Fruit fly (Drosophila melanogaster) whole organism, embryonic: Measurements from ENCODE around the gene CG13390.

Source experiments
- CG10209 ChIP-seq: fragments of 200-800 bp; sonication (Bioruptor generic); optimal IDR thresholded peaks from 3 replicates; lab custom pipeline; 2017; ENCODE audit warnings: missing biosample characterization, mild to moderate bottlenecking, missing genetic modification characterization, missing genetic modification reagents
- CG12391 ChIP-seq: fragments of 200-800 bp; sonication (Bioruptor generic); optimal IDR thresholded peaks from 3 replicates; lab custom pipeline; 2018; ENCODE audit warnings: missing biosample characterization, mild to moderate bottlenecking, missing genetic modification characterization, moderate library complexity
- CG13775 ChIP-seq: fragments of 200-800 bp; sonication (Bioruptor generic); optimal IDR thresholded peaks from 3 replicates; lab custom pipeline; 2017; ENCODE audit warnings: missing biosample characterization, mild to moderate bottlenecking, missing genetic modification characterization
- CG14965 ChIP-seq: fragments of 200-800 bp; sonication (Bioruptor generic); optimal IDR thresholded peaks from 2 replicates; lab custom pipeline; 2016; ENCODE audit warnings: missing biosample characterization, missing genetic modification characterization, borderline replicate concordance
- CG17385 ChIP-seq: fragments of 200-800 bp; sonication (Bioruptor generic); optimal IDR thresholded peaks from 3 replicates; lab custom pipeline; 2018; ENCODE audit warnings: missing biosample characterization, mild to moderate bottlenecking, missing genetic modification characterization
- CG2712 ChIP-seq: fragments of 200-800 bp; optimal IDR thresholded peaks from 3 replicates; lab custom pipeline; 2019; ENCODE audit warnings: missing biosample characterization, mild to moderate bottlenecking, missing genetic modification characterization, moderate library complexity
- CG30403 ChIP-seq: fragments of 200-800 bp; sonication (Bioruptor generic); optimal IDR thresholded peaks from 3 replicates; lab custom pipeline; 2016; ENCODE audit warnings: missing biosample characterization, missing genetic modification characterization
- CG33557 ChIP-seq: fragments of 200-800 bp; sonication (Bioruptor generic); optimal IDR thresholded peaks from 2 replicates; lab custom pipeline; 2019; ENCODE audit warnings: missing biosample characterization, mild to moderate bottlenecking, missing genetic modification characterization, moderate library complexity
- CG43689 ChIP-seq: fragments of 200-800 bp; sonication (Bioruptor generic); IDR thresholded peaks from 2 replicates; pipeline ENCODE4 v1.3.6; 2022; ENCODE audit warnings: missing biosample characterization, missing genetic modification characterization
- CG6813 ChIP-seq: fragments of 200-800 bp; sonication (Bioruptor generic); optimal IDR thresholded peaks from 2 replicates; lab custom pipeline; 2017; ENCODE audit warnings: missing biosample characterization, missing genetic modification characterization, mild to moderate bottlenecking, moderate library complexity, missing genetic modification reagents
- CG7928 ChIP-seq: fragments of 200-800 bp; sonication (Bioruptor generic); optimal IDR thresholded peaks from 2 replicates; lab custom pipeline; 2017; ENCODE audit warnings: missing biosample characterization, mild to moderate bottlenecking, missing genetic modification characterization
- CG7987 ChIP-seq: fragments of 200-800 bp; sonication (Bioruptor generic); optimal IDR thresholded peaks from 2 replicates; lab custom pipeline; 2018; ENCODE audit warnings: missing biosample characterization, mild to moderate bottlenecking, missing genetic modification characterization, moderate library complexity
- CG8359 ChIP-seq: fragments of 200-800 bp; sonication (Bioruptor generic); optimal IDR thresholded peaks from 2 replicates; lab custom pipeline; 2017; ENCODE audit warnings: missing biosample characterization, mild to moderate bottlenecking, missing genetic modification characterization, borderline replicate concordance
- CG8924 ChIP-seq: fragments of 200-800 bp; optimal IDR thresholded peaks from 3 replicates; lab custom pipeline; 2019; ENCODE audit warnings: missing biosample characterization, mild to moderate bottlenecking, missing genetic modification characterization, moderate library complexity
- CTCF ChIP-seq: fragments of 200-800 bp; sonication (Bioruptor generic); optimal IDR thresholded peaks from 2 replicates; lab custom pipeline; 2017; ENCODE audit warnings: missing biosample characterization, mild to moderate bottlenecking, missing genetic modification characterization, moderate library complexity
- Dad ChIP-seq: fragments of 200-800 bp; sonication (Bioruptor generic); optimal IDR thresholded peaks from 3 replicates; lab custom pipeline; 2016; ENCODE audit warnings: missing biosample characterization, missing genetic modification characterization
- Dip2 ChIP-seq: fragments of 200-800 bp; sonication (Bioruptor generic); IDR thresholded peaks from 2 replicates; pipeline ENCODE4 v1.3.6; 2022; ENCODE audit warnings: missing biosample characterization, missing genetic modification characterization
- Doc2 ChIP-seq: fragments of 200-800 bp; sonication (Bioruptor generic); IDR thresholded peaks from 2 replicates; pipeline ENCODE4 v1.3.6; 2022; ENCODE audit warnings: missing biosample characterization, missing genetic modification characterization
- E2f2 ChIP-seq: fragments of 200-800 bp; sonication (Bioruptor generic); IDR thresholded peaks from 2 replicates; pipeline ENCODE4 v1.3.6; 2022; ENCODE audit warnings: missing biosample characterization, missing genetic modification characterization
- Mad ChIP-seq: fragments of 200-800 bp; sonication (Bioruptor generic); optimal IDR thresholded peaks from 2 replicates; lab custom pipeline; 2016; ENCODE audit warnings: missing biosample characterization, missing genetic modification characterization
- Meics ChIP-seq: fragments of 200-800 bp; sonication (Bioruptor generic); optimal IDR thresholded peaks from 2 replicates; lab custom pipeline; 2017; ENCODE audit warnings: missing biosample characterization, mild to moderate bottlenecking, missing genetic modification characterization
- YL-1 ChIP-seq: fragments of 200-800 bp; sonication (Bioruptor generic); optimal IDR thresholded peaks from 3 replicates; lab custom pipeline; 2017; ENCODE audit warnings: missing biosample characterization, mild to moderate bottlenecking, missing genetic modification characterization
- al ChIP-seq: fragments of 200-800 bp; sonication (Bioruptor generic); IDR thresholded peaks from 2 replicates; pipeline ENCODE4 v1.3.6; 2022; ENCODE audit warnings: missing biosample characterization, missing genetic modification characterization
- chn ChIP-seq: fragments of 200-800 bp; sonication (Bioruptor generic); optimal IDR thresholded peaks from 2 replicates; lab custom pipeline; 2016; ENCODE audit warnings: missing biosample characterization, missing genetic modification characterization
- danr ChIP-seq: fragments of 200-800 bp; sonication (Bioruptor generic); IDR thresholded peaks from 2 replicates; pipeline ENCODE4 v1.3.6; 2022; ENCODE audit warnings: missing biosample characterization, missing genetic modification characterization
- dmrt99B ChIP-seq: fragments of 200-800 bp; sonication (Bioruptor generic); optimal IDR thresholded peaks from 2 replicates; lab custom pipeline; 2018; ENCODE audit warnings: missing biosample characterization, mild to moderate bottlenecking, missing genetic modification characterization, moderate library complexity
- jing ChIP-seq: fragments of 200-800 bp; sonication (Bioruptor generic); optimal IDR thresholded peaks from 2 replicates; lab custom pipeline; 2018; ENCODE audit warnings: missing biosample characterization, mild to moderate bottlenecking, missing genetic modification characterization
- maf-S ChIP-seq: fragments of 200-800 bp; sonication (Bioruptor generic); optimal IDR thresholded peaks from 2 replicates; lab custom pipeline; 2016; ENCODE audit warnings: missing biosample characterization, missing genetic modification characterization
- nmo ChIP-seq: fragments of 200-800 bp; sonication (Bioruptor generic); optimal IDR thresholded peaks from 2 replicates; lab custom pipeline; 2018; ENCODE audit warnings: missing biosample characterization, mild to moderate bottlenecking, missing genetic modification characterization, moderate library complexity
- pb ChIP-seq: fragments of 200-800 bp; sonication (Bioruptor generic); optimal IDR thresholded peaks from 3 replicates; lab custom pipeline; 2016; ENCODE audit warnings: missing biosample characterization, missing genetic modification characterization
- pho ChIP-seq: fragments of 200-800 bp; sonication (Bioruptor generic); optimal IDR thresholded peaks from 2 replicates; lab custom pipeline; 2016; ENCODE audit warnings: missing biosample characterization, missing genetic modification characterization
- pros ChIP-seq: fragments of 200-800 bp; sonication (Bioruptor generic); optimal IDR thresholded peaks from 3 replicates; lab custom pipeline; 2019; ENCODE audit warnings: missing biosample characterization, mild to moderate bottlenecking, missing genetic modification characterization, moderate library complexity
- psq ChIP-seq: fragments of 200-800 bp; sonication (Bioruptor generic); optimal IDR thresholded peaks from 2 replicates; lab custom pipeline; 2017; ENCODE audit warnings: missing biosample characterization, missing genetic modification characterization
- ranshi ChIP-seq: fragments of 200-800 bp; sonication (Bioruptor generic); IDR thresholded peaks from 2 replicates; pipeline ENCODE4 v1.3.6; 2022; ENCODE audit warnings: missing biosample characterization, missing genetic modification characterization
- salm ChIP-seq: fragments of 200-800 bp; sonication (Bioruptor generic); optimal IDR thresholded peaks from 2 replicates; lab custom pipeline; 2018; ENCODE audit warnings: missing biosample characterization, mild to moderate bottlenecking, missing genetic modification characterization
- sisA ChIP-seq: fragments of 200-800 bp; sonication (Bioruptor generic); IDR thresholded peaks from 2 replicates; pipeline ENCODE4 v1.3.6; 2022; ENCODE audit warnings: missing biosample characterization, missing genetic modification characterization
- slbo ChIP-seq: fragments of 200-800 bp; sonication (Bioruptor generic); IDR thresholded peaks from 2 replicates; pipeline ENCODE4 v1.3.6; 2022; ENCODE audit warnings: missing biosample characterization, missing genetic modification characterization
- stwl ChIP-seq: fragments of 200-800 bp; sonication (Bioruptor generic); optimal IDR thresholded peaks from 3 replicates; lab custom pipeline; 2018; ENCODE audit warnings: missing biosample characterization, mild to moderate bottlenecking, missing genetic modification characterization, moderate library complexity
- unpg ChIP-seq: fragments of 200-800 bp; sonication (Bioruptor generic); optimal IDR thresholded peaks from 3 replicates; lab custom pipeline; 2018; ENCODE audit warnings: missing biosample characterization, mild to moderate bottlenecking, missing genetic modification characterization, moderate library complexity
- zen ChIP-seq: fragments of 200-800 bp; sonication (Bioruptor generic); optimal IDR thresholded peaks from 3 replicates; lab custom pipeline; 2018; ENCODE audit warnings: missing biosample characterization, mild to moderate bottlenecking, missing genetic modification characterization, moderate library complexity
- zen2 ChIP-seq: fragments of 200-800 bp; sonication (Bioruptor generic); IDR thresholded peaks from 3 replicates; pipeline ENCODE4 v1.3.6; 2022; ENCODE audit warnings: missing biosample characterization, missing genetic modification characterization; ENCODE audit not compliant: partially characterized antibody

Gene CG13390

DNA sequence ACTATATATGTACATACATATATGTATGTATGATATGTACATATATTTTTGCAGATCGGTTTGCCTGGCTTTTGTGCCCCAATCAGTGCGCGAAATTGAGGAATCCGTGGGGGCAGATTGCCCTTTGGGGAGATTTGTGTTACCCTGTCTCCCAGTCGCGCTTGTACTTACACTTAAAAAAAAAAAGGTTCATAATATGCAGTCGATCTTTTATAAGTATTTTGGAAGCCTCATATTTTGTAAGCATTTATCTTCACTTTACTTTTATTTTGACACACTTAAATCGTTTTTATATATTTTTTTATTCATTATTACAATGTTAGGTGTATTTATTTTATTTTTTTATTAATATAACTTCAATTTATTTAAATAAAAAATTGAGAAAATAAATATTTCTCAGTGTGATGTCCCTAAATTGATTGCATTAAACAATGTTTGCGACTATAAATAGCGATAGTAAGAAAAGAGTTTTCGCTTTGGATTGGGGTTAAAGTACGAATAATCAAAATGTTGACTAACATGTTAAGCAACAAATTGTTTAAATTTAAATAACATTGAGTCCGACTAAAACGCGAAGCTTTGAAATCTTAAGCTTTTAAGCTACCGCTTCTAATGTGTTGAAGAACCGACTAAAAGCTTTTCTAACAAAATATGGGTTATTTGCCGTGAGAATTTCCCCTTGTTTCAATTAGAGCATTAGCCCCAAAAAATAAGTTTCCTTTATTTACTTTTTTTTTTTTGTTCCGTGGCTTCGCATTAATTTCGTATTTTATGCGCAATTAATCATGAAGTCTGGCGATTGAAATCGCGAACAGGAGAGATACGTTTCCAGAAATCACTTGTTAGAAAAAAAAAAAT lies 50.0 kb downstream of the CG13390 start (continued):
- TF ChIP-seq CG13775 (GFP tag; lab: Kevin White, UChicago): no peak
- TF ChIP-seq psq: no peak
- TF ChIP-seq sisA (GFP tag; lab: Robert Waterston, UW): no peak
- peak; percentile 25 for TF ChIP-seq CG30403 (GFP tag; lab: Kevin White, UChicago)
- TF ChIP-seq dmrt99B: peak; percentile 50
- no peak for TF ChIP-seq pros (GFP tag; lab: Kevin White, UChicago)
- peak; percentile 40 for TF ChIP-seq CG2712 (tag; lab: Kevin White, UChicago)
- peak; percentile 18 for TF ChIP-seq CG10209 (GFP tag; lab: Kevin White, UChicago)
- TF ChIP-seq chn (GFP tag; lab: Kevin White, UChicago): no peak
- TF ChIP-seq nmo (GFP tag; lab: Kevin White, UChicago): no peak
- no peak for TF ChIP-seq slbo (GFP tag; lab: Robert Waterston, UW)
- no peak for TF ChIP-seq al (GFP tag; lab: Robert Waterston, UW)
- no peak for TF ChIP-seq YL-1 (GFP tag; lab: Kevin White, UChicago)
- TF ChIP-seq ranshi (GFP tag; lab: Robert Waterston, UW): no peak
- TF ChIP-seq maf-S (GFP tag; lab: Kevin White, UChicago): no peak
- TF ChIP-seq CTCF (GFP tag; lab: Kevin White, UChicago): peak; percentile 34
- TF ChIP-seq Meics (GFP tag; lab: Kevin White, UChicago): peak; percentile 13
- peak; percentile 3 for TF ChIP-seq CG17385 (GFP tag; lab: Kevin White, UChicago)
- TF ChIP-seq CG7987 (GFP tag; lab: Kevin White, UChicago): no peak
- TF ChIP-seq danr (GFP tag; lab: Robert Waterston, UW): no peak
- TF ChIP-seq CG7928 (GFP tag; lab: Kevin White, UChicago): no peak
- no peak for TF ChIP-seq pho (GFP tag; lab: Kevin White, UChicago)
- TF ChIP-seq zen (tag; lab: Kevin White, UChicago): no peak
- TF ChIP-seq CG14965 (GFP tag; lab: Kevin White, UChicago): no peak
- peak; percentile 42 for TF ChIP-seq CG12391 (tag; lab: Kevin White, UChicago)
- no peak for TF ChIP-seq jing
- TF ChIP-seq Dip2 (GFP tag; lab: Robert Waterston, UW): no peak
- no peak for TF ChIP-seq CG33557 (GFP tag; lab: Kevin White, UChicago)
- TF ChIP-seq Dad: no peak
- no peak for TF ChIP-seq CG43689 (GFP tag; lab: Robert Waterston, UW)
- TF ChIP-seq Mad (GFP tag; lab: Kevin White, UChicago): no peak
- no peak for TF ChIP-seq pb (GFP tag; lab: Kevin White, UChicago)
- TF ChIP-seq unpg (GFP tag; lab: Kevin White, UChicago): peak; percentile 31
- no peak for TF ChIP-seq stwl (tag; lab: Kevin White, UChicago)
- no peak; the same call in 1 of the 2 replicates for TF ChIP-seq E2f2 (GFP tag; lab: Robert Waterston, UW)
- no peak for TF ChIP-seq CG8359 (GFP tag; lab: Kevin White, UChicago)
- no peak for TF ChIP-seq CG6813 (GFP tag; lab: Kevin White, UChicago)
- no peak for TF ChIP-seq zen2 (GFP tag; lab: Robert Waterston, UW)
- TF ChIP-seq CG8924: peak; percentile 19
- no peak for TF ChIP-seq Doc2 (GFP tag; lab: Robert Waterston, UW)
- no peak for TF ChIP-seq salm (tag; lab: Kevin White, UChicago)
